Worm (Caenorhabditis elegans) whole organism, L4 larva: ENCODE data around the gene anp-1.

Experiments
- D1046.2 ChIP-seq: fragments of 200-800 bp; sonication (Bioruptor generic); IDR thresholded peaks from 2 replicates; pipeline ENCODE4 v1.3.6; 2022; ENCODE audit warnings: missing genetic modification characterization, missing compliant biosample characterization
- F26F4.8 ChIP-seq: fragments of 200-800 bp; sonication (Bioruptor generic); conservative IDR thresholded peaks from 2 replicates; pipeline ENCODE4 v1.3.6; 2022; ENCODE audit warnings: missing genetic modification characterization, missing compliant biosample characterization
- T26A8.4 ChIP-seq: fragments of 200-800 bp; sonication (Bioruptor generic); IDR thresholded peaks from 2 replicates; pipeline ENCODE4 v1.3.6; 2022; ENCODE audit warnings: missing genetic modification characterization, missing compliant biosample characterization
- Y48G9A.11 ChIP-seq: fragments of 200-800 bp; sonication (Bioruptor generic); IDR thresholded peaks from 2 replicates; pipeline ENCODE4 v1.3.6; 2022; ENCODE audit warnings: missing genetic modification reagents, missing genetic modification characterization, missing compliant biosample characterization
- ZK546.5 ChIP-seq, 2 experiments: sonication (generic microtip); optimal IDR thresholded peaks; 2 replicates each; lab custom pipeline; 2017; ENCODE audit warnings: missing biosample characterization in 2 of 2, missing genetic modification characterization in 2 of 2
- arid-1 ChIP-seq: fragments of 200-800 bp; sonication (Bioruptor generic); conservative IDR thresholded peaks from 2 replicates; pipeline ENCODE4 v1.3.6; 2022; ENCODE audit warnings: missing genetic modification reagents, missing genetic modification characterization, missing compliant biosample characterization
- ceh-62 ChIP-seq: sonication (generic microtip); optimal IDR thresholded peaks from 2 replicates; lab custom pipeline; 2017; ENCODE audit warnings: missing biosample characterization, missing genetic modification characterization
- ces-1 ChIP-seq: fragments of 150-350 bp; sonication (generic microtip); optimal IDR thresholded peaks from 4 replicates; lab custom pipeline; 2014; ENCODE audit warnings: missing biosample characterization, missing genetic modification reagents, missing genetic modification characterization
- cey-2 ChIP-seq: sonication (generic microtip); optimal IDR thresholded peaks from 3 replicates; lab custom pipeline; 2017; ENCODE audit warnings: missing genetic modification characterization, mild to moderate bottlenecking, missing compliant biosample characterization, antibody characterized with exemption, borderline replicate concordance; ENCODE audit not compliant: insufficient read depth
- ctbp-1 ChIP-seq: fragments of 200-800 bp; sonication (Bioruptor generic); IDR thresholded peaks from 2 replicates; pipeline ENCODE4 v1.3.6; 2022; ENCODE audit warnings: missing genetic modification reagents, missing genetic modification characterization, missing compliant biosample characterization
- daf-16 ChIP-seq, 3 experiments: sonication (generic microtip); optimal IDR thresholded peaks; 2 replicates each; lab custom pipeline; 2016 to 2017; ENCODE audit warnings: missing genetic modification characterization in 3 of 3, missing genetic modification reagents in 3 of 3, mild to moderate bottlenecking in 2 of 3, missing compliant biosample characterization in 2 of 3, missing biosample characterization in 1 of 3, moderate library complexity in 1 of 3
- daf-19 ChIP-seq: fragments of 200-800 bp; sonication (Bioruptor generic); conservative IDR thresholded peaks from 2 replicates; pipeline ENCODE4 v1.3.6; 2022; ENCODE audit warnings: missing genetic modification characterization, missing compliant biosample characterization
- daf-8 ChIP-seq: fragments of 200-800 bp; sonication (Bioruptor generic); IDR thresholded peaks from 2 replicates; pipeline ENCODE4 v1.3.6; 2022; ENCODE audit warnings: missing genetic modification characterization, missing compliant biosample characterization
- dmd-6 ChIP-seq: fragments of 200-800 bp; sonication (Bioruptor generic); IDR thresholded peaks from 2 replicates; pipeline ENCODE4 v1.3.6; 2022; ENCODE audit warnings: missing genetic modification reagents, missing genetic modification characterization, missing compliant biosample characterization
- dve-1 ChIP-seq: sonication (generic microtip); optimal IDR thresholded peaks from 2 replicates; lab custom pipeline; 2017; ENCODE audit warnings: antibody characterized with exemption, mild to moderate bottlenecking, missing genetic modification characterization, missing compliant biosample characterization; ENCODE audit not compliant: insufficient read depth
- egl-27 ChIP-seq: sonication (generic microtip); optimal IDR thresholded peaks from 3 replicates; lab custom pipeline; 2017; ENCODE audit warnings: missing biosample characterization, missing genetic modification reagents, missing genetic modification characterization
- hlh-30 ChIP-seq: sonication (generic microtip); optimal IDR thresholded peaks from 2 replicates; lab custom pipeline; 2017; ENCODE audit warnings: antibody characterized with exemption, mild to moderate bottlenecking, missing genetic modification characterization, missing compliant biosample characterization; ENCODE audit not compliant: insufficient read depth
- hmg-1.1 ChIP-seq: fragments of 200-800 bp; sonication (Bioruptor generic); IDR thresholded peaks from 2 replicates; pipeline ENCODE4 v1.3.6; 2022; ENCODE audit warnings: missing genetic modification reagents, missing genetic modification characterization, missing compliant biosample characterization
- lin-13 ChIP-seq: fragments of 150-350 bp; optimal IDR thresholded peaks from 2 replicates; lab custom pipeline; 2014; ENCODE audit warnings: missing biosample characterization, missing genetic modification reagents, missing genetic modification characterization
- lin-15B ChIP-seq: fragments of 150-350 bp; sonication (generic microtip); optimal IDR thresholded peaks from 3 replicates; lab custom pipeline; 2014; ENCODE audit warnings: missing biosample characterization, missing genetic modification characterization
- lin-38 ChIP-seq: fragments of 200-800 bp; sonication (Bioruptor generic); IDR thresholded peaks from 2 replicates; pipeline ENCODE4 v1.3.6; 2022; ENCODE audit warnings: missing genetic modification reagents, missing genetic modification characterization, missing compliant biosample characterization
- madf-5 ChIP-seq, 2 experiments: fragments of 200-800 bp; sonication (Bioruptor generic); IDR thresholded peaks; 2 replicates each; pipeline ENCODE4 v1.3.6; 2022; ENCODE audit warnings: missing compliant biosample characterization in 2 of 2, missing genetic modification characterization in 2 of 2
- madf-9 ChIP-seq: fragments of 200-800 bp; sonication (Bioruptor generic); conservative IDR thresholded peaks from 2 replicates; pipeline ENCODE4 v1.3.6; 2022; ENCODE audit warnings: missing genetic modification reagents, missing genetic modification characterization, missing compliant biosample characterization
- mdl-1 ChIP-seq, 2 experiments: fragments of 150-350 bp in 1 of 2; sonication (generic microtip) in 1 of 2; optimal IDR thresholded peaks; 2 replicates each; lab custom pipeline; 2014 to 2017; ENCODE audit warnings: missing biosample characterization in 2 of 2, missing genetic modification characterization in 2 of 2
- mep-1 ChIP-seq: fragments of 150-350 bp; sonication (generic microtip); optimal IDR thresholded peaks from 3 replicates; lab custom pipeline; 2014; ENCODE audit warnings: missing biosample characterization, missing genetic modification characterization
- mes-2 ChIP-seq: sonication (generic microtip); optimal IDR thresholded peaks from 2 replicates; lab custom pipeline; 2016; ENCODE audit warnings: missing genotype, mild to moderate bottlenecking, missing genetic modification characterization, missing compliant biosample characterization; ENCODE audit not compliant: poor library complexity, severe bottlenecking
- mxl-2 ChIP-seq: fragments of 200-800 bp; sonication (Bioruptor generic); conservative IDR thresholded peaks from 2 replicates; pipeline ENCODE4 v1.3.6; 2022; ENCODE audit warnings: missing genetic modification reagents, missing genetic modification characterization, missing compliant biosample characterization
- nhr-102 ChIP-seq: sonication (generic microtip); optimal IDR thresholded peaks from 2 replicates; lab custom pipeline; 2016; ENCODE audit warnings: mild to moderate bottlenecking, missing genetic modification characterization, moderate library complexity, missing compliant biosample characterization
- nhr-237 ChIP-seq: sonication (generic microtip); optimal IDR thresholded peaks from 2 replicates; lab custom pipeline; 2017; ENCODE audit warnings: missing biosample characterization, missing genetic modification characterization
- nhr-25 ChIP-seq: sonication (generic microtip); optimal IDR thresholded peaks from 2 replicates; lab custom pipeline; 2017; ENCODE audit warnings: missing genetic modification characterization, mild to moderate bottlenecking, missing compliant biosample characterization, antibody characterized with exemption, moderate library complexity, borderline replicate concordance; ENCODE audit not compliant: insufficient read depth
- nhr-28 ChIP-seq: fragments of 150-350 bp; optimal IDR thresholded peaks from 2 replicates; lab custom pipeline; 2014; ENCODE audit warnings: missing biosample characterization, missing genetic modification characterization
- nhr-42 ChIP-seq: fragments of 200-800 bp; sonication (Bioruptor generic); IDR thresholded peaks from 2 replicates; pipeline ENCODE4 v1.3.6; 2022; ENCODE audit warnings: missing genetic modification characterization, missing compliant biosample characterization
- nhr-6 ChIP-seq: fragments of 150-350 bp; optimal IDR thresholded peaks from 2 replicates; lab custom pipeline; 2014; ENCODE audit warnings: missing biosample characterization, missing genetic modification characterization
- nhr-76 ChIP-seq: fragments of 150-350 bp; optimal IDR thresholded peaks from 2 replicates; lab custom pipeline; 2014; ENCODE audit warnings: missing biosample characterization, missing genetic modification characterization
- nhr-77 ChIP-seq: fragments of 150-350 bp; optimal IDR thresholded peaks from 2 replicates; lab custom pipeline; 2014; ENCODE audit warnings: missing biosample characterization, missing genetic modification characterization
- pqm-1 ChIP-seq: sonication (generic microtip); optimal IDR thresholded peaks from 2 replicates; lab custom pipeline; 2017; ENCODE audit warnings: missing biosample characterization, missing genetic modification characterization
- rbr-2 ChIP-seq: sonication (generic microtip); optimal IDR thresholded peaks from 2 replicates; lab custom pipeline; 2016; ENCODE audit warnings: missing genotype, missing genetic modification characterization, missing compliant biosample characterization
- set-16 ChIP-seq: fragments of 200-800 bp; sonication (Bioruptor generic); IDR thresholded peaks from 2 replicates; pipeline ENCODE4 v1.3.6; 2022; ENCODE audit warnings: missing genetic modification reagents, missing genetic modification characterization, missing compliant biosample characterization
- snpc-4 ChIP-seq: fragments of 150-350 bp; optimal IDR thresholded peaks from 2 replicates; lab custom pipeline; 2014; ENCODE audit warnings: missing biosample characterization, missing genetic modification characterization
- spr-3 ChIP-seq: fragments of 200-800 bp; sonication (Bioruptor generic); optimal IDR thresholded peaks from 2 replicates; lab custom pipeline; 2018; ENCODE audit warnings: mild to moderate bottlenecking, missing genetic modification characterization, missing compliant biosample characterization
- tra-1 ChIP-seq: fragments of 200-800 bp; sonication (Bioruptor generic); IDR thresholded peaks from 2 replicates; pipeline ENCODE4 v1.3.6; 2022; ENCODE audit warnings: missing genetic modification reagents, missing genetic modification characterization, missing compliant biosample characterization
- unc-130 ChIP-seq: sonication (generic microtip); optimal IDR thresholded peaks from 2 replicates; lab custom pipeline; 2016; ENCODE audit warnings: missing genetic modification reagents, missing genetic modification characterization, missing compliant biosample characterization
- unc-39 ChIP-seq: sonication (generic microtip); optimal IDR thresholded peaks from 2 replicates; lab custom pipeline; 2017; ENCODE audit warnings: missing biosample characterization, missing genetic modification characterization
- unc-62 ChIP-seq, 3 experiments: fragments of 150-350 bp in 1 of 3; sonication (generic microtip); optimal IDR thresholded peaks in 2 of 3; peaks in 1 of 3; 1 replicate in 1 of 3; 2 replicates in 2 of 3; lab custom pipeline; 2014 to 2017; ENCODE audit warnings: missing biosample characterization in 3 of 3, missing genetic modification characterization in 3 of 3, missing genetic modification reagents in 3 of 3, missing genotype in 1 of 3
- zag-1 ChIP-seq: fragments of 150-350 bp; optimal IDR thresholded peaks from 2 replicates; lab custom pipeline; 2014; ENCODE audit warnings: missing biosample characterization, missing genetic modification characterization
- zfp-3 ChIP-seq: fragments of 200-800 bp; sonication (Bioruptor generic); conservative IDR thresholded peaks from 2 replicates; pipeline ENCODE4 v1.3.6; 2022; ENCODE audit warnings: missing genetic modification reagents, missing genetic modification characterization, missing compliant biosample characterization
- zip-11 ChIP-seq: fragments of 200-800 bp; sonication (Bioruptor generic); IDR thresholded peaks from 2 replicates; pipeline ENCODE4 v1.3.6; 2022; ENCODE audit warnings: missing genetic modification characterization, missing compliant biosample characterization
- zip-2 ChIP-seq: fragments of 150-350 bp; optimal IDR thresholded peaks from 2 replicates; lab custom pipeline; 2014; ENCODE audit warnings: missing biosample characterization, missing genetic modification characterization
- ztf-11 ChIP-seq: fragments of 150-350 bp; optimal IDR thresholded peaks from 2 replicates; lab custom pipeline; 2014; ENCODE audit warnings: missing biosample characterization, missing genetic modification characterization
- ztf-7 ChIP-seq: fragments of 150-350 bp; optimal IDR thresholded peaks from 2 replicates; lab custom pipeline; 2014; ENCODE audit warnings: missing biosample characterization, missing genetic modification characterization

Gene anp-1

ce11 chrV:12814481-12814882, 44.8 kb upstream of the anp-1 start (continued):
- TF ChIP-seq unc-62 (GFP tag; optimal IDR thresholded peaks at IDR 0.05 in 1 of 2; lab: Kevin White, UChicago) (peak in 1 of 2 experiments; percentile 98), unc-62 (tag; optimal IDR thresholded peaks at IDR 0.05; lab: Kevin White, UChicago) (no peak), cey-2 (no peak), zip-11 (GFP tag; lab: Robert Waterston, UW) (no peak), egl-27 (tag; lab: Kevin White, UChicago) (no peak), nhr-237 (tag; lab: Kevin White, UChicago) (no peak), nhr-42 (no peak), dmd-6 (GFP tag; lab: Robert Waterston, UW) (peak; percentile 51; the same call in 1 of the 2 replicates), zfp-3 (GFP tag; lab: Robert Waterston, UW) (no peak), nhr-77 (tag; lab: Kevin White, UChicago) (no peak), mep-1 (peak; percentile 68), ctbp-1 (peak; percentile 82), pqm-1 (no peak), mes-2 (tag; lab: Kevin White, UChicago) (peak; percentile 13), dve-1 (tag; lab: Kevin White, UChicago) (peak; percentile 21), mdl-1 (tag; optimal IDR thresholded peaks at IDR 0.05; lab: Kevin White, UChicago) (peak; percentile 43 to 88), nhr-25 (no peak), snpc-4 (no peak), daf-19 (no peak), madf-5 (GFP tag; IDR thresholded peaks at IDR 0.05; lab: Robert Waterston, UW) (no peak), daf-16 (GFP tag; optimal IDR thresholded peaks at IDR 0.05; lab: Kevin White, UChicago) (peak in 1 of 2 experiments; percentile 50), daf-16 (tag; optimal IDR thresholded peaks at IDR 0.05; lab: Kevin White, UChicago) (peak; percentile 30), arid-1 (no peak), madf-9 (GFP tag; lab: Robert Waterston, UW) (no peak), ceh-62 (no peak), F26F4.8 (no peak), ztf-7 (no peak), nhr-76 (tag; lab: Kevin White, UChicago) (no peak), daf-8 (GFP tag; lab: Robert Waterston, UW) (no peak), lin-13 (no peak), D1046.2 (GFP tag; lab: Robert Waterston, UW) (no peak), zip-2 (tag; lab: Kevin White, UChicago) (no peak), hmg-1.1 (GFP tag; lab: Robert Waterston, UW) (peak; percentile 70; the same call in 1 of the 2 replicates), ztf-11 (tag; lab: Kevin White, UChicago) (no peak), rbr-2 (tag; lab: Kevin White, UChicago) (peak; percentile 72), mxl-2 (GFP tag; lab: Robert Waterston, UW) (no peak), unc-39 (tag; lab: Kevin White, UChicago) (no peak), nhr-6 (peak; percentile 71), set-16 (peak; percentile 88), ces-1 (GFP tag; lab: Kevin White, UChicago) (no peak), Y48G9A.11 (GFP tag; lab: Robert Waterston, UW) (no peak), zag-1 (tag; lab: Kevin White, UChicago) (no peak), spr-3 (GFP tag; lab: Kevin White, UChicago) (no peak), tra-1 (GFP tag; lab: Robert Waterston, UW) (no peak), hlh-30 (tag; lab: Kevin White, UChicago) (peak; percentile 93), T26A8.4 (no peak), nhr-28 (tag; lab: Kevin White, UChicago) (peak; percentile 12), lin-38 (GFP tag; lab: Robert Waterston, UW) (0 out of 2 replicates have a peak, but pooled peaks have one; percentile 19), ZK546.5 (tag; optimal IDR thresholded peaks at IDR 0.05; lab: Kevin White, UChicago) (no peak), nhr-102 (tag; lab: Kevin White, UChicago) (no peak), unc-130 (GFP tag; lab: Kevin White, UChicago) (no peak), lin-15B (tag; lab: Kevin White, UChicago) (no peak)
